Worm (Caenorhabditis elegans): ENCODE data around the gene cut-3.

DNA sequence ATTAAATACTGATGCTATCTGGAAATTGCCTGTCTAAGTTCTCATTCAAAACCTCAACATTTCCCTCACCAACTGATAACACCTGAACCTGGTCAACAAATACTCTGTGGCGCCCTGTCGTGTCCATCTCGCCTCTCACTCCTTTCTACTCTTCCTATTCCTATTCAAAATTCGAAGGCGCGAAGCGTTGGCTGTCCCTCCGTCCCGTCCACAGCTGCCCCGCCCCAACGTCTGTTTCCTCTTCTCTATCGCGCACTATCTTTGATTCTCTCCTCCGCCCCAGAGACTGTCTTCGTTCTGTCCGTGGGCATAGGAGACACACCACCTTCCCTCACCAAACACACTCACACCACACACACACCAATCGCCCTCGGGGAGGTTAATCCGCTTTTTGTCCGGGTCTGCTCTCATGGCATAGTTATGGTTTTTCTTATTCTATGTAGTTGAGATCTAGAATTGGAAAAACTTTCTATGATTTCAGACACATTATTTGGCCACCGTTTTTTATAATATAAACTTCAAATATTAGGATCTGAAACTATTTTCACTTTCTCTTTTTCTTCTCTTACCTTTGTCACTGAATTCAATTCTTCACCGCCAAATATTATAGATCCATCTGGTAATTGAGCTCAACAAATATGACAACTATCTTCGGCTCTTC, 34.4 kb downstream of the cut-3 start, which contains the start of gene efl-3:
- TF ChIP-seq cog-1 (tag; optimal IDR thresholded peaks at IDR 0.05) (no peak), klf-2 (GFP tag; conservative IDR thresholded peaks at IDR 0.05) (no peak), T22C8.4 (GFP tag; IDR thresholded peaks at IDR 0.05) (no peak), flt-1 (GFP tag; IDR thresholded peaks at IDR 0.05) (no peak), ztf-23 (GFP tag; IDR thresholded peaks at IDR 0.05) (no peak), ztf-29 (GFP tag; IDR thresholded peaks at IDR 0.05) (no peak), tab-1 (GFP tag; IDR thresholded peaks at IDR 0.05) (no peak)
